Fruit fly (Drosophila melanogaster) whole organism, pupa: ENCODE measurements around the gene Inx7.
A peak's percentile ranks its signal among the peaks of the same experiment; 100 is the strongest.

Source experiments
- CG10348 ChIP-seq: fragments of 200-800 bp; sonication (Bioruptor generic); IDR thresholded peaks from 2 replicates; pipeline ENCODE4 v1.3.6; 2022; ENCODE audit warnings: missing biosample characterization, missing genetic modification characterization
- CG12605 ChIP-seq: fragments of 200-800 bp; sonication (Bioruptor generic); IDR thresholded peaks from 2 replicates; pipeline ENCODE4 v1.3.6; 2022; ENCODE audit warnings: missing biosample characterization, missing genetic modification characterization
- CG13204 ChIP-seq: fragments of 200-800 bp; sonication (Bioruptor generic); optimal IDR thresholded peaks from 2 replicates; lab custom pipeline; 2018; ENCODE audit warnings: missing biosample characterization, mild to moderate bottlenecking, missing genetic modification characterization, moderate library complexity
- CG14655 ChIP-seq: fragments of 200-800 bp; sonication (Bioruptor generic); optimal IDR thresholded peaks from 3 replicates; lab custom pipeline; 2017; ENCODE audit warnings: mild to moderate bottlenecking, missing biosample characterization, missing genetic modification reagents, missing genetic modification characterization
- CG15710 ChIP-seq: fragments of 200-800 bp; sonication (Bioruptor generic); optimal IDR thresholded peaks from 2 replicates; lab custom pipeline; 2018; ENCODE audit warnings: missing biosample characterization, mild to moderate bottlenecking, missing genetic modification characterization, moderate library complexity
- CG17806 ChIP-seq: fragments of 200-800 bp; sonication (Bioruptor generic); optimal IDR thresholded peaks from 2 replicates; lab custom pipeline; 2018; ENCODE audit warnings: missing biosample characterization, mild to moderate bottlenecking, missing genetic modification characterization, moderate library complexity
- CG32121 ChIP-seq: fragments of 200-800 bp; sonication (Bioruptor generic); IDR thresholded peaks from 2 replicates; pipeline ENCODE4 v1.3.6; 2022; ENCODE audit warnings: missing biosample characterization, missing genetic modification characterization
- CG34367 ChIP-seq: fragments of 200-800 bp; sonication (Bioruptor generic); optimal IDR thresholded peaks from 2 replicates; lab custom pipeline; 2018; ENCODE audit warnings: missing biosample characterization, mild to moderate bottlenecking, missing genetic modification characterization
- CG4496 ChIP-seq: fragments of 200-800 bp; sonication (Bioruptor generic); IDR thresholded peaks from 3 replicates; pipeline ENCODE4 v1.3.6; 2022; ENCODE audit warnings: missing biosample characterization, missing genetic modification characterization
- CG8159 ChIP-seq: fragments of 200-800 bp; sonication (Bioruptor generic); optimal IDR thresholded peaks from 3 replicates; lab custom pipeline; 2018; ENCODE audit warnings: missing biosample characterization, mild to moderate bottlenecking, missing genetic modification characterization, moderate library complexity
- CG8301 ChIP-seq: fragments of 200-800 bp; sonication (Bioruptor generic); optimal IDR thresholded peaks from 2 replicates; lab custom pipeline; 2018; ENCODE audit warnings: missing biosample characterization, mild to moderate bottlenecking, missing genetic modification characterization
- CG9948 ChIP-seq: fragments of 200-800 bp; sonication (Bioruptor generic); optimal IDR thresholded peaks from 2 replicates; lab custom pipeline; 2018; ENCODE audit warnings: missing biosample characterization, mild to moderate bottlenecking, missing genetic modification characterization, moderate library complexity
- D1 ChIP-seq: fragments of 200-800 bp; sonication (Bioruptor generic); optimal IDR thresholded peaks from 2 replicates; lab custom pipeline; 2018; ENCODE audit warnings: missing biosample characterization, mild to moderate bottlenecking, missing genetic modification characterization, moderate library complexity
- EcR ChIP-seq: fragments of 200-800 bp; sonication (Bioruptor generic); optimal IDR thresholded peaks from 3 replicates; lab custom pipeline; 2019; ENCODE audit warnings: missing biosample characterization, missing genetic modification characterization, mild to moderate bottlenecking, moderate library complexity, missing genetic modification reagents
- Ets98B ChIP-seq: fragments of 200-800 bp; sonication (Bioruptor generic); IDR thresholded peaks from 2 replicates; pipeline ENCODE4 v1.3.6; 2022; ENCODE audit warnings: missing biosample characterization, missing genetic modification characterization
- Pif1A ChIP-seq: fragments of 200-800 bp; sonication (Bioruptor generic); optimal IDR thresholded peaks from 3 replicates; lab custom pipeline; 2016; ENCODE audit warnings: missing biosample characterization, missing genetic modification characterization
- Pif1B ChIP-seq: fragments of 200-800 bp; sonication (Bioruptor generic); optimal IDR thresholded peaks from 3 replicates; lab custom pipeline; 2016; ENCODE audit warnings: missing biosample characterization, missing genetic modification characterization
- Snoo ChIP-seq: fragments of 200-800 bp; sonication (Bioruptor generic); optimal IDR thresholded peaks from 3 replicates; lab custom pipeline; 2017; ENCODE audit warnings: missing biosample characterization, mild to moderate bottlenecking, missing genetic modification characterization, inconsistent platforms
- fd96Ca ChIP-seq: fragments of 200-800 bp; sonication (Bioruptor generic); IDR thresholded peaks from 3 replicates; pipeline ENCODE4 v1.3.6; 2022; ENCODE audit warnings: missing biosample characterization, missing genetic modification characterization
- gl ChIP-seq: fragments of 200-800 bp; sonication (Bioruptor generic); optimal IDR thresholded peaks from 2 replicates; lab custom pipeline; 2018; ENCODE audit warnings: missing biosample characterization, mild to moderate bottlenecking, missing genetic modification characterization
- rn ChIP-seq: fragments of 200-800 bp; sonication (Bioruptor generic); IDR thresholded peaks from 2 replicates; pipeline ENCODE4 v1.3.6; 2022; ENCODE audit warnings: missing biosample characterization, missing genetic modification characterization

The Inx7 gene

dm6 chrX:7007693-7008092, 14.3 kb upstream of the Inx7 start:
- TF ChIP-seq CG8159 (tag; lab: Kevin White, UChicago) (peak; percentile 27), CG12605 (no peak), Ets98B (GFP tag; lab: Robert Waterston, UW) (no peak), Pif1A (GFP tag; lab: Kevin White, UChicago) (peak; percentile 16), CG13204 (GFP tag; lab: Kevin White, UChicago) (no peak), CG9948 (peak; percentile 7), EcR (no peak), CG14655 (GFP tag; lab: Kevin White, UChicago) (peak; percentile 5), gl (tag; lab: Kevin White, UChicago) (no peak), CG17806 (peak; percentile 20), CG15710 (tag; lab: Kevin White, UChicago) (peak; percentile 26)

DNA sequence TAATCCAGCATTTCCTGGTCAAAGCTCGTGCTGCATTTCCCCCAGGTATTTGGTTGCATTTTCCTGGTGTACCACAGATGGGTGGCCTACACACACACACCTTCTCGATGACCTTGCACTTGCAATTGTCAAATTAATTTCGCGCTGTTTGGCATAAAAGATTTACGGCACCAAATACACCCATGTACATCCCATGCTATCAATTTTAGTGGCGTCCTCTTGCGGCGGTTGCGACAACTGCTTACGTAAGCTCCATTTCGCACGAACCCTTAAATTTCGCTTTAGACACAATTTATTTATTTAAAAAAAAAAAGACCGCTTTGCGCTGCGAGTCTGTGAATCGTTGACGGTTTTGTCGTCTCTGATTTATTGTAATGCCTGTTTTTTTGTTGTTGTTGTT, 12.0 kb upstream of the Inx7 start:
- TF ChIP-seq CG8301 = no peak
- TF ChIP-seq CG32121 = no peak
- TF ChIP-seq, all 21 proteins: peak for 0

DNA sequence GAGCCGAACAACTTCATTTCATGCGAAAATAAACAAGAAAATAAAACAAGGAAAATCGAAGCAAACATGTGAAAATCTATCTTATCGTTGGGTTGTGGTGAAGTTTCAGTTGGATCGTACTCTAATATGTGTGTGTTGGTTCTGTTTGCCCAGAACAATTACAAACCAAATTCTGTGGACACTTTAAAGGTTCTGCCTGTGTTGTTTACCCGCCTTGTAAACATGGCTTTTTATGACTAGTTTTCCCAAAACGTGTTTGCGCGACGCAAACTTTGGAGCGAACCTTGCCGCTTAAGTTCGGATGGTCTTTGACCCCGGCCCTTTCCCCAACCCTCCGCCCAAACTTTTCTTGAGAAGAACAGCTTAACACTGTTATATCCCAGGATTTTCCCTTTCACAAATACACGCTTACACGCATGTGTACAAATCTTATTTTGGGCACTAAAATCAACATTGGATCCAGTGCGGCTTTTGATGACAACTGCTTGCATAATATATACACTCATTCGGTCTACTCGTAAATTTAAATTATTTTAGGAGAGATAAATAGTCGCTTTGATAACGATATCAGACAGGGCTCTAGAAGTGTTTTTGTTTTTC, 10.8 kb upstream of the Inx7 start:
- TF ChIP-seq CG32121 (no peak), CG10348 (GFP tag; lab: Robert Waterston, UW) (no peak), CG17806 (no peak), gl (tag; lab: Kevin White, UChicago) (no peak), CG8159 (tag; lab: Kevin White, UChicago) (no peak), EcR (no peak), rn (GFP tag; lab: Robert Waterston, UW) (no peak), Pif1A (GFP tag; lab: Kevin White, UChicago) (no peak)

DNA sequence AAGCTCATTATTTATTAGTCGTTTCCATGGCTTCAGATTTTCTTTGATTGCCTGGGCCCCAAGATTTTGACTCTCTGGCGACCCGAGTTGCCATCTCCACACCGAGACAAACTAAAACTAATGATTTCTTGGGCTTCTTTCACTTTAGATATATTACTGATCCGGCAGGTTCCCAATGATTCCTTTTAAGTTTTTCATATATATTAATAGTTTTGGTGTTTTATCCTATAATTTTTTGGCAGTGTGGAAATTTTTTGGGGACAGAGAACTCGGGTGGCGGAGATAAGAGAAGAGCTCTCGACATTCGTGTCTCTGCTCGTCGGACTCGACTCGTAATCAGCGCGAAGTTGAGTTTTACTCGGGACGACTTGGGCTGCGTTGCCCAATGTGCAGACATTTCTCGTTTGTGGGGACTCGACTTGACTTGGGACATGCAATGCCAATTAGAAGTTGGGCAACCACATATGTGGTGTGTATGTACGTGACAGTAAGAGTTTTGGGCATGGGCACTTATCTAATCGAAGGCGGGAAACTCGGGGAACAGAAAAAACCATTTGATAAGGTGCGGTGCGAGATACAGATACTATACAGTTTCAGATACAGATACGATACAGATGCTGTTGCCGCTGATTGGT, 7.8 kb upstream of the Inx7 start:
- TF ChIP-seq CG17806 = no peak
- peak; percentile 55 for TF ChIP-seq Pif1B
- no peak for TF ChIP-seq Snoo
- peak; percentile 64; the same call in 1 of the 3 replicates for TF ChIP-seq CG4496 (GFP tag; lab: Robert Waterston, UW)
- no peak for TF ChIP-seq rn (GFP tag; lab: Robert Waterston, UW)
- TF ChIP-seq Ets98B (GFP tag; lab: Robert Waterston, UW) = peak; percentile 37
- TF ChIP-seq CG15710 (tag; lab: Kevin White, UChicago) = peak; percentile 27
- TF ChIP-seq CG34367 (tag; lab: Kevin White, UChicago) = no peak
- TF ChIP-seq CG14655 (GFP tag; lab: Kevin White, UChicago) = peak; percentile 37
- peak; percentile 4 for TF ChIP-seq CG8159 (tag; lab: Kevin White, UChicago)
- TF ChIP-seq CG32121 = peak; percentile 61; the same call in 1 of the 2 replicates
- TF ChIP-seq Pif1A (GFP tag; lab: Kevin White, UChicago) = no peak
- peak; percentile 65 for TF ChIP-seq fd96Ca (GFP tag; lab: Robert Waterston, UW)

- TF ChIP-seq CG15710 (tag; lab: Kevin White, UChicago) = peak; percentile 40
- no peak for TF ChIP-seq CG17806
- TF ChIP-seq CG9948 = peak; percentile 20
- TF ChIP-seq CG8159 (tag; lab: Kevin White, UChicago) = peak; percentile 47
- TF ChIP-seq Pif1A (GFP tag; lab: Kevin White, UChicago) = peak; percentile 41
- TF ChIP-seq EcR = peak; percentile 33
- peak; percentile 67 for TF ChIP-seq CG14655 (GFP tag; lab: Kevin White, UChicago)
- TF ChIP-seq CG8301 = peak; percentile 46
- peak; percentile 28 for TF ChIP-seq CG34367 (tag; lab: Kevin White, UChicago)
- no peak for TF ChIP-seq rn (GFP tag; lab: Robert Waterston, UW)
Observed at dm6 chrX:7000444-7001134, 7.2 kb upstream of the Inx7 start.

DNA sequence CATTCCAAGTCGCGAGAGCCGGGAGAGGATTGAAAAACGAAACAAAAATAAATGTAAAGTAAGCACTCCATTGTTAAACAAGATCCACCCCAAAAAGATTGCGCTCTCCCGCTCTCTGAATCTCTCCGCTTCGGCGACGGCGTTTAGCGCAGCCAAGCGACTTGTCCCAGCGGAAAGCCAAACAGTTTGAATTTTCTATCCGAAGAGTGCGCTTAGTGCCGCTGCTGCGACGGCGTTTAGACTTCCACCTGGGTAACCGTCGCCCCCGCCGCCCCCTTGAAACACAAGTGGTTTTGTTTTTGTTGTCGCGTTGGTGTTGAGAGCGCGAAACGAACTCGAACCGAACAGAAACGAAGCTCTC, 5.1 kb upstream of the Inx7 start, which contains the start of gene Inx2:
Gene Inx2 (plus strand): TSS at position 181 of the 361 bp plus-strand sequence.
- TF ChIP-seq fd96Ca (GFP tag; lab: Robert Waterston, UW) = 0 out of 3 replicates have a peak, but pooled peaks have one; percentile 28
- TF ChIP-seq EcR = peak; percentile 64
- TF ChIP-seq Snoo = no peak
- peak; percentile 63 for TF ChIP-seq CG32121
- peak; percentile 56 for TF ChIP-seq gl (tag; lab: Kevin White, UChicago)
- peak; percentile 58 for TF ChIP-seq Pif1A (GFP tag; lab: Kevin White, UChicago)
- peak; percentile 78 for TF ChIP-seq Ets98B (GFP tag; lab: Robert Waterston, UW)
- TF ChIP-seq CG17806 = no peak
- peak; percentile 80 for TF ChIP-seq CG12605
- no peak for TF ChIP-seq rn (GFP tag; lab: Robert Waterston, UW)
- TF ChIP-seq CG4496 (GFP tag; lab: Robert Waterston, UW) = peak; percentile 76; the same call in 2 of the 3 replicates
- TF ChIP-seq CG14655 (GFP tag; lab: Kevin White, UChicago) = no peak
- TF ChIP-seq D1 = no peak
- peak; percentile 58 for TF ChIP-seq CG13204 (GFP tag; lab: Kevin White, UChicago)
- no peak for TF ChIP-seq CG8301
- TF ChIP-seq CG9948 = no peak
- no peak for TF ChIP-seq CG8159 (tag; lab: Kevin White, UChicago)
